Worm (Caenorhabditis elegans) whole organism, early embryonic: ENCODE measurements around the gene F22E12.3.

Experiments used
- B0310.2 ChIP-seq: sonication (generic microtip); optimal IDR thresholded peaks from 2 replicates; lab custom pipeline; 2016; ENCODE audit warnings: mild to moderate bottlenecking, missing genetic modification characterization, missing compliant biosample characterization
- F13C5.2 ChIP-seq: sonication (generic microtip); optimal IDR thresholded peaks from 2 replicates; lab custom pipeline; 2017; ENCODE audit warnings: mild to moderate bottlenecking, missing genetic modification characterization, inconsistent platforms, missing compliant biosample characterization
- aly-1 ChIP-seq: sonication (generic microtip); optimal IDR thresholded peaks from 2 replicates; lab custom pipeline; 2016; ENCODE audit warnings: missing genetic modification characterization, missing compliant biosample characterization
- ama-1 ChIP-seq: fragments of 150-350 bp; optimal IDR thresholded peaks from 2 replicates; lab custom pipeline; 2014
- ceh-13 ChIP-seq: fragments of 200-800 bp; sonication (Bioruptor generic); optimal IDR thresholded peaks from 2 replicates; lab custom pipeline; 2018; ENCODE audit warnings: mild to moderate bottlenecking, missing genetic modification characterization, missing compliant biosample characterization
- ceh-36 ChIP-seq: sonication (generic microtip); optimal IDR thresholded peaks from 2 replicates; lab custom pipeline; 2016; ENCODE audit warnings: missing genetic modification characterization, inconsistent platforms, missing compliant biosample characterization
- ets-7 ChIP-seq: sonication (generic microtip); optimal IDR thresholded peaks from 2 replicates; lab custom pipeline; 2016; ENCODE audit warnings: missing genotype, missing genetic modification characterization, missing compliant biosample characterization
- flt-1 ChIP-seq: fragments of 200-800 bp; sonication (Bioruptor generic); IDR thresholded peaks from 2 replicates; pipeline ENCODE4 v1.3.6; 2022; ENCODE audit warnings: missing genetic modification characterization, missing compliant biosample characterization
- hmbx-1 ChIP-seq: sonication (generic microtip); optimal IDR thresholded peaks from 2 replicates; lab custom pipeline; 2016; ENCODE audit warnings: mild to moderate bottlenecking, missing genetic modification characterization, missing compliant biosample characterization
- hmg-4 ChIP-seq: fragments of 200-800 bp; sonication (Bioruptor generic); optimal IDR thresholded peaks from 2 replicates; lab custom pipeline; 2018; ENCODE audit warnings: mild to moderate bottlenecking, missing genetic modification characterization, missing compliant biosample characterization
- hnd-1 ChIP-seq: sonication (generic microtip); optimal IDR thresholded peaks from 2 replicates; lab custom pipeline; 2016; ENCODE audit warnings: missing genetic modification characterization, missing compliant biosample characterization
- pes-1 ChIP-seq: fragments of 200-800 bp; sonication (Bioruptor generic); IDR thresholded peaks from 2 replicates; pipeline ENCODE4 v1.3.6; 2022; ENCODE audit warnings: missing genetic modification reagents, missing genetic modification characterization, missing compliant biosample characterization
- scrt-1 ChIP-seq: fragments of 200-800 bp; sonication (Bioruptor generic); IDR thresholded peaks from 2 replicates; pipeline ENCODE4 v1.3.6; 2022; ENCODE audit warnings: missing genetic modification characterization, missing compliant biosample characterization
- sea-1 ChIP-seq: fragments of 200-800 bp; sonication (Bioruptor generic); conservative IDR thresholded peaks from 2 replicates; pipeline ENCODE4 v1.3.6; 2022; ENCODE audit warnings: missing genetic modification characterization, missing compliant biosample characterization
- tbx-11 ChIP-seq: fragments of 200-800 bp; sonication (Bioruptor generic); IDR thresholded peaks from 2 replicates; pipeline ENCODE4 v1.3.6; 2022; ENCODE audit warnings: missing genetic modification characterization, missing compliant biosample characterization
- tbx-37 ChIP-seq: fragments of 200-800 bp; sonication (Bioruptor generic); conservative IDR thresholded peaks from 2 replicates; pipeline ENCODE4 v1.3.6; 2022; ENCODE audit warnings: missing genetic modification reagents, missing genetic modification characterization, missing compliant biosample characterization
- tra-4 ChIP-seq: sonication (generic microtip); optimal IDR thresholded peaks from 2 replicates; lab custom pipeline; 2017; ENCODE audit warnings: missing genetic modification characterization, missing compliant biosample characterization

The F22E12.3 gene

ce11 chrV:10463276-10463675 is at the start of gene F22E12.3:
TSS of gene F22E12.3 (minus strand) at chrV:10463376.
- TF ChIP-seq ceh-13 (GFP tag; lab: Kevin White, UChicago) (no peak), ceh-36 (tag; lab: Kevin White, UChicago) (no peak), sea-1 (GFP tag; lab: Robert Waterston, UW) (no peak), aly-1 (tag; lab: Kevin White, UChicago) (no peak)

DNA sequence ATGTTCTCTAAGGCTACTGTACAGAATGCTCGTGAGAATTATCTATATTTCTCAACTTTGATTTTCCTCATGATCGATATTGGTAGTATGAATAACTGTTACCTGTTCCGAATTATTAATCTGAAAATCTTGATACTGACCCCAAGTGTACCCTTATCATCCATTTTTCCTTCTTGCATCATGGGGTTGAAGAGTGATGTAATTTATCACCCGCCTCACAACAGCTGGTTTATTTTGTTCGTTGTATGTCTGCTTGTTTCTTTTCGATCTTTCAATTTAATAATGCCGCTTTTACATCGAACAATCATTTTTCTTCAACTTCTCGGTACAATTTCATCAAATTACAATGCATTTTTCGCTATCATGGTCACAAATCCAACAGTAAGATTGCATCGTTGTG is 45.7 kb upstream of the F22E12.3 start, which contains the start of gene C35A5.6:
Gene C35A5.6 (plus strand): TSS at position 283 of the 400 bp plus-strand sequence.
- TF ChIP-seq ets-7 (tag; lab: Kevin White, UChicago) (no peak), F13C5.2 (tag; lab: Kevin White, UChicago) (no peak), aly-1 (tag; lab: Kevin White, UChicago) (no peak), tbx-37 (GFP tag; lab: Robert Waterston, UW) (no peak), ceh-36 (tag; lab: Kevin White, UChicago) (no peak), hmbx-1 (tag; lab: Kevin White, UChicago) (no peak), scrt-1 (no peak), hmg-4 (no peak), tbx-11 (GFP tag; lab: Robert Waterston, UW) (no peak), sea-1 (GFP tag; lab: Robert Waterston, UW) (no peak)

ce11 chrV:10505553-10505952 is 42.4 kb upstream of the F22E12.3 start, which contains the start of gene C35A5.5:
TSS of gene C35A5.5 (plus strand) at chrV:10505853.
- no peak for TF ChIP-seq F13C5.2 (tag; lab: Kevin White, UChicago)
- no peak for TF ChIP-seq flt-1 (GFP tag; lab: Robert Waterston, UW)
- TF ChIP-seq hnd-1 (tag; lab: Kevin White, UChicago): no peak
- no peak for TF ChIP-seq ceh-13 (GFP tag; lab: Kevin White, UChicago)
- no peak for TF ChIP-seq B0310.2
- no peak for TF ChIP-seq tbx-11 (GFP tag; lab: Robert Waterston, UW)
- TF ChIP-seq hmbx-1 (tag; lab: Kevin White, UChicago): no peak
- no peak for TF ChIP-seq aly-1 (tag; lab: Kevin White, UChicago)
- TF ChIP-seq scrt-1: no peak

DNA sequence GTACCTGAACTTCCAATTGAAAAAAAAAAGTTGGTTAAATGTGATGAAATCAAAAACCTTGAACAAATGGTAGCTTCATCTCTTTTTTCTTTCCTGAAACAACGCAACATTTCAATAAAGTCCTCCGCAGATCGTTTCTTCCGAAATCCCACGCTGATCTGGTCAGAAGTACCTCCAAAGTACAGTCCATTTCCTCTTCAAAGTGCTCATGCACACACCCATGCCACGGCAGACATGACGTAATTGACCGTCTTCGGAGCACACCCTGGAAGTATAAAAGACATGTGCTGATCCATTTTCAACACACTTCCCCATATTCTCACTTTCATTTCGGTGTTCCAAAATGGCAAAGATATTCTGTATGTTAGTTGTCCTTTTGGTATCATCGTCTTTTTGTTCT is 40.7 kb upstream of the F22E12.3 start, which contains the start of gene C35A5.10:
Gene C35A5.10 (plus strand): TSS at position 301 of the 400 bp plus-strand sequence.
- TF ChIP-seq hmbx-1 (tag; lab: Kevin White, UChicago) (no peak), flt-1 (GFP tag; lab: Robert Waterston, UW) (no peak), pes-1 (GFP tag; lab: Robert Waterston, UW) (no peak), F13C5.2 (tag; lab: Kevin White, UChicago) (no peak), ama-1 (lab: Kevin White, UChicago) (no peak), ceh-13 (GFP tag; lab: Kevin White, UChicago) (no peak), ceh-36 (tag; lab: Kevin White, UChicago) (no peak)

DNA sequence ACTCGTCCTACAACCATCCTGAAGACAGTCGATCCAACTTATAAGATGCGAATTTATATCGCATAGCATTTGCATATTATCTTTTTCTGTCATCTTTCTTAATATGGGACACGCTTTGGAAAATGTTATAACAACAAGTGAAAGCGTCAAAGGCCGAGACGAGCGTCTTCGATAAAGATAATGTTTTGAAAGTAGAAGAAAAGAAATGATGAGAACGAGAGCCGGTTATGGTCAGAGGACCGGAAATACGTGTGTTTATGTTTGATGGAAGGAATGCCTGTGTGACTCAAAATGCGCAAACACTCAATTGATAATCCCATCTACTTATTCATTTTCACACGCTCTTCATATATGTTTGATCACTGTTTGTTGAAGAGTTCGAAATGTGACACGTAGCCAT is 39.8 kb upstream of the F22E12.3 start, which contains the start of gene C35A5.11:
Gene C35A5.11 (minus strand): TSS at position 101 of the 400 bp plus-strand sequence.
- TF ChIP-seq hnd-1 (tag; lab: Kevin White, UChicago) (no peak), tbx-37 (GFP tag; lab: Robert Waterston, UW) (no peak), ceh-13 (GFP tag; lab: Kevin White, UChicago) (no peak), B0310.2 (no peak), aly-1 (tag; lab: Kevin White, UChicago) (no peak), ceh-36 (tag; lab: Kevin White, UChicago) (no peak), ama-1 (lab: Kevin White, UChicago) (no peak), sea-1 (GFP tag; lab: Robert Waterston, UW) (no peak), tra-4 (tag; lab: Kevin White, UChicago) (no peak), hmbx-1 (tag; lab: Kevin White, UChicago) (no peak), hmg-4 (no peak), flt-1 (GFP tag; lab: Robert Waterston, UW) (no peak), ets-7 (tag; lab: Kevin White, UChicago) (no peak), F13C5.2 (tag; lab: Kevin White, UChicago) (no peak)

DNA sequence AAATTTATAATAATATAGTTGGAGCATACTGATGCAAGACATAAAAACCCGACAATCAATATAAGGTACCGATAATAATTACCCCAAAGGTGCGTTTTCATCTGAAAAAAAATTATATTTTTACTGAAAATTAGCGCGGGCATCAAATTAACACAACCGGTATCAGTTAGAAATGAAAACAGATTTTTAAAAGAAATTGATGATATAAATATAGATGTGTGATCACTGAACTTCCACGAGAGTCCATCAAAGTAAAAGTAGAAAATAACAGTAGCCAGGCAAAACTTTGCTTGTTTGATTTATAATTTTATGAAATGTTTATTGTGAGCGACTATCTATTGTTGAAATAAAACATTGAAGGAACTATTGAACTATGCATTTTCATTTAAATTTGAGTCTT is 38.1 kb upstream of the F22E12.3 start, which contains the start of gene C35A5.3:
Gene C35A5.3 (minus strand): TSS at position 101 of the 400 bp plus-strand sequence.
- no peak for TF ChIP-seq ceh-13 (GFP tag; lab: Kevin White, UChicago)
- TF ChIP-seq hmbx-1 (tag; lab: Kevin White, UChicago): no peak
- no peak for TF ChIP-seq aly-1 (tag; lab: Kevin White, UChicago)
- TF ChIP-seq F13C5.2 (tag; lab: Kevin White, UChicago): no peak
- TF ChIP-seq scrt-1: no peak

ce11 chrV:10496733-10497132 is 33.6 kb upstream of the F22E12.3 start, which contains the start of gene C35A5.4:
TSS of gene C35A5.4 (plus strand) at chrV:10497033.
- TF ChIP-seq pes-1 (GFP tag; lab: Robert Waterston, UW) (no peak), hnd-1 (tag; lab: Kevin White, UChicago) (no peak), F13C5.2 (tag; lab: Kevin White, UChicago) (no peak), sea-1 (GFP tag; lab: Robert Waterston, UW) (no peak), ets-7 (tag; lab: Kevin White, UChicago) (no peak), ceh-36 (tag; lab: Kevin White, UChicago) (no peak), hmg-4 (no peak), tra-4 (tag; lab: Kevin White, UChicago) (no peak), flt-1 (GFP tag; lab: Robert Waterston, UW) (no peak), hmbx-1 (tag; lab: Kevin White, UChicago) (no peak), aly-1 (tag; lab: Kevin White, UChicago) (no peak), tbx-37 (GFP tag; lab: Robert Waterston, UW) (no peak), ceh-13 (GFP tag; lab: Kevin White, UChicago) (no peak), B0310.2 (no peak), scrt-1 (no peak)
